Fruit fly (Drosophila melanogaster) whole organism, embryonic: Measurements from ENCODE around the gene CG43156.
A peak's percentile ranks its signal among the peaks of the same experiment; 100 is the strongest.

Experiments
- BEAF-32 ChIP-seq: fragments of 200-800 bp; sonication (Bioruptor generic); optimal IDR thresholded peaks from 3 replicates; lab custom pipeline; 2017; ENCODE audit warnings: missing biosample characterization, missing genetic modification characterization, mild to moderate bottlenecking, moderate library complexity, missing genetic modification reagents
- CG10267 ChIP-seq: fragments of 200-800 bp; sonication (Bioruptor generic); optimal IDR thresholded peaks from 2 replicates; lab custom pipeline; 2018; ENCODE audit warnings: missing biosample characterization, mild to moderate bottlenecking, missing genetic modification characterization, moderate library complexity
- CG10274 ChIP-seq: fragments of 200-800 bp; sonication (Bioruptor generic); optimal IDR thresholded peaks from 3 replicates; lab custom pipeline; 2017; ENCODE audit warnings: missing biosample characterization, mild to moderate bottlenecking, missing genetic modification characterization
- CG11085 ChIP-seq: fragments of 200-800 bp; sonication (Bioruptor generic); IDR thresholded peaks from 2 replicates; pipeline ENCODE4 v1.3.6; 2022; ENCODE audit warnings: missing biosample characterization, missing genetic modification characterization
- CG11560 ChIP-seq: fragments of 200-800 bp; sonication (Bioruptor generic); IDR thresholded peaks from 3 replicates; pipeline ENCODE4 v1.3.6; 2022; ENCODE audit warnings: missing biosample characterization, missing genetic modification characterization
- CG12104 ChIP-seq: fragments of 200-800 bp; sonication (Bioruptor generic); optimal IDR thresholded peaks from 3 replicates; lab custom pipeline; 2016; ENCODE audit warnings: missing biosample characterization, missing genetic modification characterization
- CG16813 ChIP-seq: fragments of 200-800 bp; sonication (Bioruptor generic); IDR thresholded peaks from 3 replicates; pipeline ENCODE4 v1.3.6; 2022; ENCODE audit warnings: missing biosample characterization, missing genetic modification characterization; ENCODE audit not compliant: partially characterized antibody
- CG17186 ChIP-seq: fragments of 200-800 bp; sonication (Bioruptor generic); optimal IDR thresholded peaks from 3 replicates; lab custom pipeline; 2017; ENCODE audit warnings: missing biosample characterization, missing genetic modification reagents, missing genetic modification characterization
- CG17829 ChIP-seq: fragments of 200-800 bp; optimal IDR thresholded peaks from 2 replicates; lab custom pipeline; 2019; ENCODE audit warnings: missing biosample characterization, mild to moderate bottlenecking, missing genetic modification characterization, moderate library complexity
- CG18011 ChIP-seq: fragments of 200-800 bp; sonication (Bioruptor generic); optimal IDR thresholded peaks from 2 replicates; lab custom pipeline; 2017; ENCODE audit warnings: missing biosample characterization, missing genetic modification characterization, mild to moderate bottlenecking, moderate library complexity, missing genotype
- CG2116 ChIP-seq: fragments of 200-800 bp; sonication (Bioruptor generic); optimal IDR thresholded peaks from 3 replicates; lab custom pipeline; 2018; ENCODE audit warnings: missing biosample characterization, mild to moderate bottlenecking, missing genetic modification characterization
- CG2129 ChIP-seq: fragments of 200-800 bp; sonication (Bioruptor generic); IDR thresholded peaks from 2 replicates; pipeline ENCODE4 v1.3.6; 2022; ENCODE audit warnings: missing biosample characterization, missing genetic modification characterization; ENCODE audit not compliant: partially characterized antibody
- CG34224 ChIP-seq: fragments of 200-800 bp; sonication (Bioruptor generic); IDR thresholded peaks from 3 replicates; pipeline ENCODE4 v1.3.6; 2022; ENCODE audit warnings: missing biosample characterization, missing genetic modification characterization; ENCODE audit not compliant: partially characterized antibody
- CG3995 ChIP-seq: fragments of 200-800 bp; sonication (Bioruptor generic); optimal IDR thresholded peaks from 3 replicates; lab custom pipeline; 2016; ENCODE audit warnings: missing biosample characterization, missing genetic modification characterization
- CG4617 ChIP-seq: fragments of 200-800 bp; sonication (Bioruptor generic); optimal IDR thresholded peaks from 3 replicates; lab custom pipeline; 2016; ENCODE audit warnings: missing biosample characterization, missing genetic modification characterization, borderline replicate concordance
- CG6791 ChIP-seq: fragments of 200-800 bp; sonication (Bioruptor generic); IDR thresholded peaks from 3 replicates; pipeline ENCODE4 v1.3.6; 2022; ENCODE audit warnings: missing biosample characterization, missing genetic modification characterization; ENCODE audit not compliant: partially characterized antibody
- CG7963 ChIP-seq: fragments of 200-800 bp; sonication (Bioruptor generic); IDR thresholded peaks from 3 replicates; pipeline ENCODE4 v1.3.6; 2022; ENCODE audit warnings: missing biosample characterization, missing genetic modification characterization; ENCODE audit not compliant: partially characterized antibody
- CG8290 ChIP-seq, 3 experiments: fragments of 200-800 bp; sonication (Bioruptor generic); optimal IDR thresholded peaks; 2 replicates each; lab custom pipeline; 2016 to 2019; ENCODE audit warnings: missing biosample characterization in 3 of 3, missing genetic modification characterization in 3 of 3, mild to moderate bottlenecking in 2 of 3, moderate library complexity in 1 of 3
- CG9437 ChIP-seq: fragments of 200-800 bp; sonication (Bioruptor generic); optimal IDR thresholded peaks from 2 replicates; lab custom pipeline; 2018; ENCODE audit warnings: missing biosample characterization, mild to moderate bottlenecking, missing genetic modification characterization
- Dfd ChIP-seq, 2 experiments: fragments of >200 bp; optimal IDR thresholded peaks; 2 replicates each; lab custom pipeline; 2017; ENCODE audit warnings: missing biosample characterization in 2 of 2, missing genetic modification characterization in 2 of 2
- E2f2 ChIP-seq: fragments of 200-800 bp; sonication (Bioruptor generic); IDR thresholded peaks from 2 replicates; pipeline ENCODE4 v1.3.6; 2022; ENCODE audit warnings: missing biosample characterization, missing genetic modification characterization
- Ets97D ChIP-seq: fragments of 200-800 bp; sonication (Bioruptor generic); optimal IDR thresholded peaks from 3 replicates; lab custom pipeline; 2016; ENCODE audit warnings: missing biosample characterization, missing genetic modification characterization
- HLH54F ChIP-seq: fragments of 200-800 bp; sonication (Bioruptor generic); optimal IDR thresholded peaks from 3 replicates; lab custom pipeline; 2016; ENCODE audit warnings: missing biosample characterization, missing genetic modification characterization
- Mes4 ChIP-seq: fragments of 200-800 bp; sonication (Bioruptor generic); optimal IDR thresholded peaks from 2 replicates; lab custom pipeline; 2016; ENCODE audit warnings: missing biosample characterization, missing genetic modification characterization
- Myb ChIP-seq: fragments of 200-800 bp; sonication (Bioruptor generic); optimal IDR thresholded peaks from 2 replicates; lab custom pipeline; 2016; ENCODE audit warnings: missing biosample characterization, missing genetic modification characterization
- Scr ChIP-seq: fragments of 200-800 bp; sonication (Bioruptor generic); IDR thresholded peaks from 2 replicates; pipeline ENCODE4 v1.3.6; 2022; ENCODE audit warnings: missing biosample characterization, missing genetic modification characterization; ENCODE audit not compliant: partially characterized antibody
- Sry-δ ChIP-seq: fragments of 200-800 bp; sonication (Bioruptor generic); optimal IDR thresholded peaks from 2 replicates; lab custom pipeline; 2016; ENCODE audit warnings: missing biosample characterization, missing genetic modification characterization
- ato ChIP-seq: fragments of 200-800 bp; sonication (Bioruptor generic); IDR thresholded peaks from 2 replicates; pipeline ENCODE4 v1.3.6; 2022; ENCODE audit warnings: missing biosample characterization, missing genetic modification characterization; ENCODE audit not compliant: partially characterized antibody
- bbx ChIP-seq: fragments of 200-800 bp; sonication (Bioruptor generic); IDR thresholded peaks from 2 replicates; pipeline ENCODE4 v1.3.6; 2022; ENCODE audit warnings: missing biosample characterization, missing genetic modification characterization; ENCODE audit not compliant: partially characterized antibody
- cad ChIP-seq: fragments of >200 bp; optimal IDR thresholded peaks from 2 replicates; lab custom pipeline; 2017; ENCODE audit warnings: missing biosample characterization, missing genetic modification characterization
- chinmo ChIP-seq: fragments of 200-800 bp; sonication (Bioruptor generic); IDR thresholded peaks from 4 replicates; pipeline ENCODE4 v1.3.6; 2022; ENCODE audit warnings: missing biosample characterization, missing genetic modification characterization; ENCODE audit not compliant: partially characterized antibody
- eve ChIP-seq, 2 experiments: fragments of >200 bp; optimal IDR thresholded peaks; 2 replicates each; lab custom pipeline; 2017; ENCODE audit warnings: missing biosample characterization in 2 of 2, missing genetic modification characterization in 2 of 2
- hb ChIP-seq: fragments of 200-800 bp; sonication (Bioruptor generic); IDR thresholded peaks from 3 replicates; pipeline ENCODE4 v1.3.6; 2022; ENCODE audit warnings: missing biosample characterization, missing genetic modification characterization; ENCODE audit not compliant: partially characterized antibody
- hth ChIP-seq: fragments of >200 bp; optimal IDR thresholded peaks from 2 replicates; lab custom pipeline; 2017; ENCODE audit warnings: inconsistent platforms
- lov ChIP-seq, 2 experiments: fragments of 200-800 bp in 1 of 2; fragments of >200 bp in 1 of 2; sonication (Bioruptor generic) in 1 of 2; IDR thresholded peaks in 1 of 2; optimal IDR thresholded peaks in 1 of 2; 2 replicates in 1 of 2; 3 replicates in 1 of 2; pipeline versions ENCODE4 v1.3.6 to Lab custom; 2017 to 2022; ENCODE audit warnings: missing biosample characterization in 1 of 2, missing genetic modification characterization in 1 of 2
- nerfin-2 ChIP-seq: fragments of 200-800 bp; sonication (Bioruptor generic); IDR thresholded peaks from 2 replicates; pipeline ENCODE4 v1.3.6; 2022; ENCODE audit warnings: missing biosample characterization, missing genetic modification characterization; ENCODE audit not compliant: partially characterized antibody
- otp ChIP-seq: fragments of 200-800 bp; sonication (Bioruptor generic); IDR thresholded peaks from 3 replicates; pipeline ENCODE4, ENCODE4 v1.3.6; 2022; ENCODE audit warnings: missing biosample characterization, missing genetic modification characterization
- peb ChIP-seq: fragments of 200-800 bp; sonication (Bioruptor generic); IDR thresholded peaks from 2 replicates; pipeline ENCODE4 v1.3.6; 2022; ENCODE audit warnings: missing biosample characterization, missing genetic modification characterization
- phol ChIP-seq: fragments of 200-800 bp; sonication (Bioruptor generic); optimal IDR thresholded peaks from 3 replicates; lab custom pipeline; 2018; ENCODE audit warnings: missing biosample characterization, mild to moderate bottlenecking, missing genetic modification characterization, moderate library complexity
- pzg ChIP-seq: fragments of 200-800 bp; sonication (Bioruptor generic); optimal IDR thresholded peaks from 3 replicates; lab custom pipeline; 2018; ENCODE audit warnings: missing biosample characterization, mild to moderate bottlenecking, missing genetic modification characterization, moderate library complexity
- row ChIP-seq: fragments of 200-800 bp; sonication (Bioruptor generic); IDR thresholded peaks from 3 replicates; pipeline ENCODE4 v1.3.6; 2022; ENCODE audit warnings: missing biosample characterization, missing genetic modification characterization
- sc ChIP-seq, 3 experiments: fragments of >200 bp in 2 of 3; fragments of 200-800 bp in 1 of 3; sonication (Bioruptor generic) in 1 of 3; optimal IDR thresholded peaks; 2 replicates in 2 of 3; 3 replicates in 1 of 3; lab custom pipeline; 2017; ENCODE audit warnings: mild to moderate bottlenecking in 1 of 3, missing biosample characterization in 1 of 3, missing genetic modification characterization in 1 of 3, missing genetic modification reagents in 1 of 3
- ssp ChIP-seq: fragments of 200-800 bp; sonication (Bioruptor generic); IDR thresholded peaks from 2 replicates; pipeline ENCODE4 v1.3.6; 2022; ENCODE audit warnings: missing biosample characterization, missing genetic modification characterization
- stwl ChIP-seq: fragments of 200-800 bp; sonication (Bioruptor generic); optimal IDR thresholded peaks from 3 replicates; lab custom pipeline; 2018; ENCODE audit warnings: missing biosample characterization, mild to moderate bottlenecking, missing genetic modification characterization, moderate library complexity
- trh ChIP-seq: fragments of 200-800 bp; sonication (Bioruptor generic); optimal IDR thresholded peaks from 2 replicates; lab custom pipeline; 2016; ENCODE audit warnings: missing biosample characterization, missing genetic modification characterization
- unc-4 ChIP-seq: fragments of 200-800 bp; sonication (Bioruptor generic); IDR thresholded peaks from 2 replicates; pipeline ENCODE4 v1.3.6; 2022; ENCODE audit warnings: missing biosample characterization, missing genetic modification characterization; ENCODE audit not compliant: partially characterized antibody
- zen2 ChIP-seq: fragments of 200-800 bp; sonication (Bioruptor generic); IDR thresholded peaks from 3 replicates; pipeline ENCODE4 v1.3.6; 2022; ENCODE audit warnings: missing biosample characterization, missing genetic modification characterization; ENCODE audit not compliant: partially characterized antibody

The CG43156 gene

dm6 chrX:11868866-11869265 lies 37.8 kb downstream of the CG43156 start, which contains the start of the genes Nrd1 and CG1847 (continued):
- TF ChIP-seq CG18011 (GFP tag; lab: Kevin White, UChicago) (no peak), CG17186 (peak; percentile 48), phol (tag; lab: Kevin White, UChicago) (peak; percentile 10), pzg (GFP tag; lab: Kevin White, UChicago) (peak; percentile 55), cad (no peak), zen2 (peak; percentile 63; the same call in 1 of the 3 replicates), CG3995 (GFP tag; lab: Kevin White, UChicago) (no peak), hb (peak; percentile 84; the same call in 2 of the 3 replicates), ssp (GFP tag; lab: Robert Waterston, UW) (0 out of 2 replicates have a peak, but pooled peaks have one; percentile 20), CG16813 (peak; percentile 76), E2f2 (GFP tag; lab: Robert Waterston, UW) (peak; percentile 49), unc-4 (peak; percentile 78), CG4617 (GFP tag; lab: Kevin White, UChicago) (peak; percentile 27), Ets97D (GFP tag; lab: Kevin White, UChicago) (peak; percentile 17), HLH54F (GFP tag; lab: Kevin White, UChicago) (peak; percentile 3), CG17829 (peak; percentile 15), peb (GFP tag; lab: Robert Waterston, UW) (no peak), bbx (GFP tag; lab: Robert Waterston, UW) (peak; percentile 55), trh (GFP tag; lab: Kevin White, UChicago) (no peak), BEAF-32 (GFP tag; lab: Kevin White, UChicago) (peak; percentile 72), Myb (GFP tag; lab: Kevin White, UChicago) (peak; percentile 66), nerfin-2 (peak; percentile 85), CG10267 (tag; lab: Kevin White, UChicago) (peak; percentile 37), CG10274 (GFP tag; lab: Kevin White, UChicago) (no peak), CG8290 (GFP tag; optimal IDR thresholded peaks at IDR 0.05; lab: Kevin White, UChicago) (peak; percentile 10), CG8290 (tag; optimal IDR thresholded peaks at IDR 0.05; lab: Kevin White, UChicago) (no peak), CG11560 (no peak), CG9437 (GFP tag; lab: Kevin White, UChicago) (peak; percentile 97), Sry-δ (GFP tag; lab: Kevin White, UChicago) (peak; percentile 88), CG12104 (GFP tag; lab: Kevin White, UChicago) (no peak), CG11085 (GFP tag; lab: Robert Waterston, UW) (no peak), ato (GFP tag; lab: Robert Waterston, UW) (peak; percentile 65), CG2129 (GFP tag; lab: Robert Waterston, UW) (0 out of 2 replicates have a peak, but pooled peaks have one; percentile 36), Mes4 (no peak), CG34224 (GFP tag; lab: Robert Waterston, UW) (peak; percentile 86), otp (GFP tag; lab: Robert Waterston, UW) (no peak), row (GFP tag; lab: Robert Waterston, UW) (0 out of 3 replicates have a peak, but pooled peaks have one; percentile 17), stwl (tag; lab: Kevin White, UChicago) (peak; percentile 75), CG7963 (peak; percentile 73), CG2116 (GFP tag; lab: Kevin White, UChicago) (peak; percentile 82), CG6791 (GFP tag; lab: Robert Waterston, UW) (peak; percentile 78), eve (GFP tag; optimal IDR thresholded peaks at IDR 0.05; lab: Kevin White, UChicago) (no peak), hth (lab: Kevin White, UChicago) (no peak), Scr (GFP tag; lab: Robert Waterston, UW) (peak; percentile 84), Dfd (GFP tag; optimal IDR thresholded peaks at IDR 0.05; lab: Kevin White, UChicago) (no peak), chinmo (GFP tag; lab: Robert Waterston, UW) (peak; percentile 71; the same call in 1 of the 4 replicates), sc (optimal IDR thresholded peaks at IDR 0.05; lab: Kevin White, UChicago) (no peak), sc (GFP tag; optimal IDR thresholded peaks at IDR 0.05; lab: Kevin White, UChicago) (no peak), lov (optimal IDR thresholded peaks at IDR 0.05; lab: Kevin White, UChicago) (no peak), lov (GFP tag; IDR thresholded peaks at IDR 0.05; lab: Robert Waterston, UW) (no peak)
